Worm (Caenorhabditis elegans) whole organism, young adult: Measurements from ENCODE around the gene D1086.21.
"Not testable (repeated sequence)": the region's sequence is repeated elsewhere in the genome, so short reads cannot be mapped to it uniquely, and the experiment has no call there.

ENCODE experiments used
- C17E4.6 ChIP-seq: fragments of 200-800 bp; sonication (Bioruptor generic); IDR thresholded peaks from 2 replicates; pipeline ENCODE4 v1.3.6; 2022; ENCODE audit warnings: missing genetic modification reagents, missing genetic modification characterization, missing compliant biosample characterization
- F39B2.1 ChIP-seq: fragments of 200-800 bp; sonication (Bioruptor generic); IDR thresholded peaks from 2 replicates; pipeline ENCODE4 v1.3.6; 2022; ENCODE audit warnings: missing genetic modification reagents, missing genetic modification characterization, missing compliant biosample characterization
- K12H6.12 ChIP-seq: fragments of 200-800 bp; sonication (Bioruptor generic); optimal IDR thresholded peaks from 2 replicates; lab custom pipeline; 2018; ENCODE audit warnings: mild to moderate bottlenecking, missing genetic modification characterization, missing compliant biosample characterization
- ceh-91 ChIP-seq: fragments of 200-800 bp; sonication (Bioruptor generic); IDR thresholded peaks from 2 replicates; pipeline ENCODE4 v1.3.6; 2022; ENCODE audit warnings: missing genetic modification reagents, missing genetic modification characterization, missing compliant biosample characterization
- efl-1 ChIP-seq: fragments of 150-350 bp; optimal IDR thresholded peaks from 2 replicates; lab custom pipeline; 2014; ENCODE audit warnings: missing biosample characterization, missing genetic modification reagents, missing genetic modification characterization
- hlh-26 ChIP-seq: fragments of 200-800 bp; sonication (Bioruptor generic); conservative IDR thresholded peaks from 2 replicates; pipeline ENCODE4 v1.3.6; 2022; ENCODE audit warnings: missing genetic modification reagents, missing genetic modification characterization, missing compliant biosample characterization
- hmg-1.2 ChIP-seq: fragments of 200-800 bp; sonication (Bioruptor generic); IDR thresholded peaks from 2 replicates; pipeline ENCODE4 v1.3.6; 2022; ENCODE audit warnings: missing genetic modification reagents, missing genetic modification characterization, missing compliant biosample characterization
- let-526 ChIP-seq: fragments of 200-800 bp; sonication (Bioruptor generic); IDR thresholded peaks from 2 replicates; pipeline ENCODE4 v1.3.6; 2022; ENCODE audit warnings: missing genetic modification reagents, missing genetic modification characterization, missing compliant biosample characterization
- mel-28 ChIP-seq: sonication (generic microtip); optimal IDR thresholded peaks from 2 replicates; lab custom pipeline; 2016; ENCODE audit warnings: borderline replicate concordance, mild to moderate bottlenecking, missing genetic modification characterization, missing compliant biosample characterization
- unc-130 ChIP-seq: sonication (generic microtip); optimal IDR thresholded peaks from 2 replicates; lab custom pipeline; 2016; ENCODE audit warnings: missing genetic modification reagents, missing genetic modification characterization, missing compliant biosample characterization
- ztf-18 ChIP-seq: sonication (generic microtip); optimal IDR thresholded peaks from 2 replicates; lab custom pipeline; 2016; ENCODE audit warnings: missing genotype, mild to moderate bottlenecking, missing genetic modification characterization, missing compliant biosample characterization

- not testable (repeated sequence) for TF ChIP-seq K12H6.12; ztf-18 (tag; lab: Kevin White, UChicago); hlh-26; let-526 (GFP tag; lab: Robert Waterston, UW); F39B2.1 (GFP tag; lab: Robert Waterston, UW); C17E4.6 (GFP tag; lab: Robert Waterston, UW); mel-28 (tag; lab: Kevin White, UChicago); efl-1 (GFP tag; lab: Kevin White, UChicago); hmg-1.2; ceh-91 (GFP tag; lab: Robert Waterston, UW); unc-130 (GFP tag; lab: Kevin White, UChicago)
Measured at ce11 chrV:14049274-14049673, 15.2 kb upstream of the D1086.21 start, which contains the start of gene F58D12.1.
